In the genomic region with DNA sequence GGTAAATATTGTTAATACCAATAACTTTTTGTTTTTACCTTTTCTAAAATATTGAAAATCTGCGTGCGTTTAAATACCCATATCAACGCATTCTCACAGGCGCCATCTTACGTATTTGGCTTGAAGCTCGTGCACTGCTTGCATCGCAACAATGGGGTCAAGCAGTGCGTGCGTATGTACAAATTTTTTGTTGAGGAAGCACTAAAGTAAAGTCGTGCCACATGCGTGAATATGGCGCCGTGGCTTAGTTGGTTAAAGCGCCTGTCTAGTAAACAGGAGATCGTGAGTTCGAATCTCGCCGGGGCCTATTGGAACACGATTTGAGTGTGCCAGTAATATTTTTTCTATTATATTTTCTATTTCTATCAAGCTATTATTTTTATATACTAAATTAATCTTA, we compare ENCODE assay signal across 1 fruit fly cellular context.
TF ChIP-seq lines count a peak whose summit lies in the region.

No protein-coding gene starts in this region.

TF ChIP-seq in whole organism, embryonic, 481 proteins besides CTCF, POLR2A, EP300 and RAD21 (continued from another document):
- TF ChIP-seq Six4 (GFP tag; optimal IDR thresholded peaks at IDR 0.05; lab: Kevin White, UChicago) (no peak), CG4282 (GFP tag; optimal IDR thresholded peaks at IDR 0.05; lab: Kevin White, UChicago) (peak; percentile 56), nau (GFP tag; optimal IDR thresholded peaks at IDR 0.05; lab: Kevin White, UChicago) (no peak), Hr3 (GFP tag; optimal IDR thresholded peaks at IDR 0.05; lab: Kevin White, UChicago) (peak; percentile 61), CG10267 (tag; optimal IDR thresholded peaks at IDR 0.05; lab: Kevin White, UChicago) (peak; percentile 29), tx (GFP tag; optimal IDR thresholded peaks at IDR 0.05; lab: Kevin White, UChicago) (peak; percentile 29), peb (GFP tag; IDR thresholded peaks at IDR 0.05; lab: Robert Waterston, UW) (0 out of 2 replicates have a peak, but pooled peaks have one; percentile 7), bsh (GFP tag; optimal IDR thresholded peaks at IDR 0.05; lab: Kevin White, UChicago) (peak in 1 of 2 experiments; percentile 21), Dip3 (GFP tag; optimal IDR thresholded peaks at IDR 0.05; lab: Kevin White, UChicago) (peak; percentile 16), Eip74EF (GFP tag; optimal IDR thresholded peaks at IDR 0.05; lab: Kevin White, UChicago) (peak in 1 of 2 experiments; percentile 95), psq (GFP tag; optimal IDR thresholded peaks at IDR 0.05; lab: Kevin White, UChicago) (no peak), HmgD (GFP tag; optimal IDR thresholded peaks at IDR 0.05; lab: Kevin White, UChicago) (peak; percentile 82), Sry-δ (GFP tag; optimal IDR thresholded peaks at IDR 0.05; lab: Kevin White, UChicago) (peak; percentile 18), sens (GFP tag; lab: Kevin White, UChicago) (peak; percentile 45), Side (GFP tag; optimal IDR thresholded peaks at IDR 0.05; lab: Kevin White, UChicago) (peak; percentile 27), cwo (GFP tag; optimal IDR thresholded peaks at IDR 0.05; lab: Kevin White, UChicago) (no peak), tap (tag; optimal IDR thresholded peaks at IDR 0.05; lab: Kevin White, UChicago) (peak; percentile 43), CG15696 (tag; optimal IDR thresholded peaks at IDR 0.05; lab: Kevin White, UChicago) (peak; percentile 25), maf-S (GFP tag; optimal IDR thresholded peaks at IDR 0.05; lab: Kevin White, UChicago) (peak; percentile 44), fd102C (GFP tag; optimal IDR thresholded peaks at IDR 0.05; lab: Kevin White, UChicago) (peak; percentile 27), caup (GFP tag; optimal IDR thresholded peaks at IDR 0.05; lab: Kevin White, UChicago; ENCODE audit: severe bottlenecking) (peak; percentile 28), ttk (GFP tag; IDR thresholded peaks at IDR 0.05; lab: Robert Waterston, UW) (peak; percentile 33; the same call in 1 of the 2 replicates), amos (GFP tag; IDR thresholded peaks at IDR 0.05; lab: Robert Waterston, UW; ENCODE audit: partially characterized antibody) (peak; percentile 74), crc (GFP tag; optimal IDR thresholded peaks at IDR 0.05; lab: Kevin White, UChicago) (no peak), zfh2 (GFP tag; optimal IDR thresholded peaks at IDR 0.05; lab: Kevin White, UChicago) (peak; percentile 27), eve (GFP tag; optimal IDR thresholded peaks at IDR 0.05; lab: Kevin White, UChicago) (no peak), BEAF-32 (GFP tag; optimal IDR thresholded peaks at IDR 0.05; lab: Kevin White, UChicago) (peak; percentile 3), bbx (GFP tag; IDR thresholded peaks at IDR 0.05; lab: Robert Waterston, UW; ENCODE audit: partially characterized antibody) (peak; percentile 65), Fer1 (GFP tag; optimal IDR thresholded peaks at IDR 0.05; lab: Kevin White, UChicago) (no peak), CG17359 (tag; optimal IDR thresholded peaks at IDR 0.05; lab: Kevin White, UChicago) (peak; percentile 54), aop (GFP tag; IDR thresholded peaks at IDR 0.05; lab: Robert Waterston, UW) (0 out of 2 replicates have a peak, but pooled peaks have one; percentile 47), gsb (GFP tag; IDR thresholded peaks at IDR 0.05; lab: Robert Waterston, UW) (no peak), CG7271 (tag; optimal IDR thresholded peaks at IDR 0.05; lab: Kevin White, UChicago) (no peak), HLH54F (GFP tag; optimal IDR thresholded peaks at IDR 0.05; lab: Kevin White, UChicago) (peak; percentile 17), CG8478 (optimal IDR thresholded peaks at IDR 0.05; lab: Kevin White, UChicago) (no peak), NC2β (GFP tag; optimal IDR thresholded peaks at IDR 0.05; lab: Kevin White, UChicago) (peak; percentile 13), ranshi (GFP tag; IDR thresholded peaks at IDR 0.05; lab: Robert Waterston, UW) (no peak; the same call in 1 of the 2 replicates), CG32532 (GFP tag; IDR thresholded peaks at IDR 0.05; lab: Robert Waterston, UW) (peak; percentile 78), MBD-R2 (GFP tag; IDR thresholded peaks at IDR 0.05; lab: Robert Waterston, UW) (peak; percentile 38; the same call in 1 of the 2 replicates), CG6854 (GFP tag; optimal IDR thresholded peaks at IDR 0.05; lab: Kevin White, UChicago) (no peak), crol (GFP tag; IDR thresholded peaks at IDR 0.05; lab: Robert Waterston, UW) (no peak), CG3407 (GFP tag; optimal IDR thresholded peaks at IDR 0.05; lab: Kevin White, UChicago) (peak; percentile 1), danr (GFP tag; IDR thresholded peaks at IDR 0.05; lab: Robert Waterston, UW) (no peak), Oli (tag; optimal IDR thresholded peaks at IDR 0.05; lab: Kevin White, UChicago) (no peak), CG7786 (GFP tag; optimal IDR thresholded peaks at IDR 0.05; lab: Kevin White, UChicago) (no peak), CG6791 (GFP tag; IDR thresholded peaks at IDR 0.05; lab: Robert Waterston, UW; ENCODE audit: partially characterized antibody) (peak; percentile 80), CG11093 (GFP tag; IDR thresholded peaks at IDR 0.05; lab: Robert Waterston, UW) (no peak), Dad (GFP tag; optimal IDR thresholded peaks at IDR 0.05; lab: Kevin White, UChicago) (peak; percentile 38), CG14965 (GFP tag; optimal IDR thresholded peaks at IDR 0.05; lab: Kevin White, UChicago; ENCODE audit: borderline replicate concordance) (no peak), CG8924 (tag; optimal IDR thresholded peaks at IDR 0.05; lab: Kevin White, UChicago) (peak; percentile 2), CG3163 (GFP tag; optimal IDR thresholded peaks at IDR 0.05; lab: Kevin White, UChicago) (peak; percentile 55), ash1 (GFP tag; optimal IDR thresholded peaks at IDR 0.05; lab: Kevin White, UChicago) (peak; percentile 10), CG7839 (tag; optimal IDR thresholded peaks at IDR 0.05; lab: Kevin White, UChicago) (peak; percentile 44), en (GFP tag; optimal IDR thresholded peaks at IDR 0.05; lab: Kevin White, UChicago) (no peak), Hr78 (GFP tag; optimal IDR thresholded peaks at IDR 0.05; lab: Kevin White, UChicago) (no peak), CG5953 (GFP tag; IDR thresholded peaks at IDR 0.05; lab: Robert Waterston, UW) (no peak), CG12155 (GFP tag; optimal IDR thresholded peaks at IDR 0.05; lab: Kevin White, UChicago) (peak; percentile 25), CG3065 (GFP tag; optimal IDR thresholded peaks at IDR 0.05; lab: Kevin White, UChicago) (no peak), lov (optimal IDR thresholded peaks at IDR 0.05; lab: Kevin White, UChicago) (no peak), lov (GFP tag; IDR thresholded peaks at IDR 0.05; lab: Robert Waterston, UW) (0 out of 3 replicates have a peak, but pooled peaks have one; percentile 42), tin (GFP tag; optimal IDR thresholded peaks at IDR 0.05; lab: Kevin White, UChicago) (peak; percentile 33), sim (GFP tag; IDR thresholded peaks at IDR 0.05; lab: Robert Waterston, UW) (no peak), wek (GFP tag; optimal IDR thresholded peaks at IDR 0.05; lab: Kevin White, UChicago) (peak; percentile 71), HHEX (GFP tag; optimal IDR thresholded peaks at IDR 0.05; lab: Kevin White, UChicago) (no peak), CG3847 (GFP tag; IDR thresholded peaks at IDR 0.05; lab: Robert Waterston, UW) (0 out of 2 replicates have a peak, but pooled peaks have one; percentile 21), CG2120 (GFP tag; optimal IDR thresholded peaks at IDR 0.05; lab: Kevin White, UChicago) (peak; percentile 20), HLH4C (GFP tag; IDR thresholded peaks at IDR 0.05; lab: Robert Waterston, UW; ENCODE audit: partially characterized antibody) (peak; percentile 53; the same call in 2 of the 3 replicates), CG5245 (GFP tag; optimal IDR thresholded peaks at IDR 0.05; lab: Kevin White, UChicago) (peak; percentile 33), sna (GFP tag; IDR thresholded peaks at IDR 0.05; lab: Robert Waterston, UW; ENCODE audit: partially characterized antibody) (peak; percentile 39; the same call in 1 of the 2 replicates), her (GFP tag; optimal IDR thresholded peaks at IDR 0.05; lab: Kevin White, UChicago) (peak; percentile 58), CG10209 (GFP tag; optimal IDR thresholded peaks at IDR 0.05; lab: Kevin White, UChicago) (peak; percentile 34), mirr (GFP tag; optimal IDR thresholded peaks at IDR 0.05; lab: Kevin White, UChicago) (peak; percentile 60), Adf1 (GFP tag; IDR thresholded peaks at IDR 0.05; lab: Robert Waterston, UW) (peak; percentile 14; the same call in 1 of the 2 replicates), vnd (GFP tag; IDR thresholded peaks at IDR 0.05; lab: Robert Waterston, UW; ENCODE audit: partially characterized antibody) (peak; percentile 45; the same call in 2 of the 3 replicates), Med (GFP tag; lab: Kevin White, UChicago) (peak; percentile 95), grau (tag; optimal IDR thresholded peaks at IDR 0.05; lab: Kevin White, UChicago) (peak; percentile 56), CG14860 (GFP tag; IDR thresholded peaks at IDR 0.05; lab: Robert Waterston, UW; ENCODE audit: partially characterized antibody) (peak; percentile 52; the same call in 1 of the 3 replicates), Scr (GFP tag; IDR thresholded peaks at IDR 0.05; lab: Robert Waterston, UW; ENCODE audit: partially characterized antibody) (peak; percentile 54), CG3281 (GFP tag; optimal IDR thresholded peaks at IDR 0.05; lab: Kevin White, UChicago) (no peak), CG7372 (GFP tag; IDR thresholded peaks at IDR 0.05; lab: Robert Waterston, UW) (no peak), ftz-f1 (GFP tag; optimal IDR thresholded peaks at IDR 0.05; lab: Kevin White, UChicago) (peak; percentile 12), CrebB (tag; optimal IDR thresholded peaks at IDR 0.05; lab: Kevin White, UChicago) (no peak), D19B (GFP tag; optimal IDR thresholded peaks at IDR 0.05; lab: Kevin White, UChicago) (no peak), odd (GFP tag; optimal IDR thresholded peaks at IDR 0.05; lab: Kevin White, UChicago) (no peak), CG34376 (GFP tag; optimal IDR thresholded peaks at IDR 0.05; lab: Kevin White, UChicago) (no peak), Hsf (GFP tag; optimal IDR thresholded peaks at IDR 0.05; lab: Kevin White, UChicago) (peak; percentile 7), kay (GFP tag; optimal IDR thresholded peaks at IDR 0.05; lab: Kevin White, UChicago) (peak; percentile 19), CG18262 (tag; optimal IDR thresholded peaks at IDR 0.05; lab: Kevin White, UChicago) (peak; percentile 13), B-H2 (GFP tag; optimal IDR thresholded peaks at IDR 0.05; lab: Kevin White, UChicago) (peak; percentile 64), CG14710 (tag; optimal IDR thresholded peaks at IDR 0.05; lab: Kevin White, UChicago) (peak; percentile 24), CG9932 (GFP tag; IDR thresholded peaks at IDR 0.05; lab: Robert Waterston, UW) (peak; percentile 51; the same call in 1 of the 2 replicates), ewg (GFP tag; optimal IDR thresholded peaks at IDR 0.05; lab: Kevin White, UChicago) (peak; percentile 11), Atf3 (GFP tag; optimal IDR thresholded peaks at IDR 0.05; lab: Kevin White, UChicago) (no peak), ind (GFP tag; optimal IDR thresholded peaks at IDR 0.05; lab: Kevin White, UChicago) (peak; percentile 11), ERR (GFP tag; optimal IDR thresholded peaks at IDR 0.05; lab: Kevin White, UChicago) (peak; percentile 9), Abd-B (GFP tag; optimal IDR thresholded peaks at IDR 0.05; lab: Kevin White, UChicago) (peak; percentile 16), dpn (GFP tag; optimal IDR thresholded peaks at IDR 0.05; lab: Kevin White, UChicago) (peak; percentile 47 to 57), jumu (GFP tag; optimal IDR thresholded peaks at IDR 0.05; lab: Kevin White, UChicago) (peak; percentile 2), CG14667 (GFP tag; IDR thresholded peaks at IDR 0.05; lab: Robert Waterston, UW) (no peak), CG17802 (tag; optimal IDR thresholded peaks at IDR 0.05; lab: Kevin White, UChicago) (peak; percentile 1), CG18011 (GFP tag; optimal IDR thresholded peaks at IDR 0.05; lab: Kevin White, UChicago) (no peak), Camta (GFP tag; optimal IDR thresholded peaks at IDR 0.05; lab: Kevin White, UChicago) (peak; percentile 9), Nf-YC (tag; optimal IDR thresholded peaks at IDR 0.05; lab: Kevin White, UChicago) (peak; percentile 33), CG18619 (GFP tag; optimal IDR thresholded peaks at IDR 0.05; lab: Kevin White, UChicago) (peak; percentile 17), Hey (tag; optimal IDR thresholded peaks at IDR 0.05; lab: Kevin White, UChicago) (no peak), CG17568 (GFP tag; optimal IDR thresholded peaks at IDR 0.05; lab: Kevin White, UChicago) (no peak), gsb-n (tag; optimal IDR thresholded peaks at IDR 0.05; lab: Kevin White, UChicago) (peak; percentile 27), mam (GFP tag; optimal IDR thresholded peaks at IDR 0.05; lab: Kevin White, UChicago) (peak; percentile 56), CG1647 (GFP tag; optimal IDR thresholded peaks at IDR 0.05; lab: Kevin White, UChicago) (peak; percentile 21), CG10274 (GFP tag; optimal IDR thresholded peaks at IDR 0.05; lab: Kevin White, UChicago) (no peak), cad (GFP tag; optimal IDR thresholded peaks at IDR 0.05; lab: Kevin White, UChicago) (no peak), sisA (GFP tag; IDR thresholded peaks at IDR 0.05; lab: Robert Waterston, UW) (peak; percentile 37; the same call in 1 of the 2 replicates), CG2712 (tag; optimal IDR thresholded peaks at IDR 0.05; lab: Kevin White, UChicago) (peak; percentile 61), grn (GFP tag; optimal IDR thresholded peaks at IDR 0.05; lab: Kevin White, UChicago) (no peak), sqz (GFP tag; optimal IDR thresholded peaks at IDR 0.05; lab: Kevin White, UChicago) (peak; percentile 19), zen2 (GFP tag; IDR thresholded peaks at IDR 0.05; lab: Robert Waterston, UW; ENCODE audit: partially characterized antibody) (peak; percentile 21; the same call in 1 of the 3 replicates), CG11247 (GFP tag; IDR thresholded peaks at IDR 0.05; lab: Robert Waterston, UW) (peak; percentile 55; the same call in 1 of the 2 replicates), Hmr (GFP tag; optimal IDR thresholded peaks at IDR 0.05; lab: Kevin White, UChicago) (no peak), Lhr (GFP tag; optimal IDR thresholded peaks at IDR 0.05; lab: Kevin White, UChicago) (peak; percentile 46), CG10654 (GFP tag; optimal IDR thresholded peaks at IDR 0.05; lab: Kevin White, UChicago) (peak; percentile 23), sug (tag; optimal IDR thresholded peaks at IDR 0.05; lab: Kevin White, UChicago) (no peak), sob (GFP tag; IDR thresholded peaks at IDR 0.05; lab: Robert Waterston, UW) (peak; percentile 48; the same call in 1 of the 2 replicates), chif (GFP tag; optimal IDR thresholded peaks at IDR 0.05; lab: Kevin White, UChicago) (peak in 1 of 2 experiments; percentile 68)
